Fruit fly (Drosophila melanogaster) whole organism, embryonic: ENCODE data around the gene CG42390.
A peak's percentile ranks its signal among the peaks of the same experiment; 100 is the strongest.

ENCODE experiments used
- Aef1 ChIP-seq: fragments of 200-800 bp; sonication (Bioruptor generic); IDR thresholded peaks from 3 replicates; pipeline ENCODE4 v1.3.6; 2022; ENCODE audit warnings: missing biosample characterization, missing genetic modification characterization
- B-H2 ChIP-seq: fragments of 200-800 bp; sonication (Bioruptor generic); optimal IDR thresholded peaks from 2 replicates; lab custom pipeline; 2018; ENCODE audit warnings: missing biosample characterization, mild to moderate bottlenecking, missing genetic modification characterization
- CG11456 ChIP-seq: fragments of 200-800 bp; sonication (Bioruptor generic); IDR thresholded peaks from 3 replicates; pipeline ENCODE4 v1.3.6; 2022; ENCODE audit warnings: missing biosample characterization, missing genetic modification characterization
- CG11504 ChIP-seq: fragments of 200-800 bp; sonication (Bioruptor generic); optimal IDR thresholded peaks from 3 replicates; lab custom pipeline; 2019; ENCODE audit warnings: missing biosample characterization, mild to moderate bottlenecking, missing genetic modification characterization, moderate library complexity
- CG11695 ChIP-seq: fragments of 200-800 bp; sonication (Bioruptor generic); IDR thresholded peaks from 3 replicates; pipeline ENCODE4 v1.3.6; 2022; ENCODE audit warnings: missing biosample characterization, missing genetic modification characterization
- CG14441 ChIP-seq: fragments of 200-800 bp; sonication (Bioruptor generic); IDR thresholded peaks from 2 replicates; pipeline ENCODE4 v1.3.6; 2022; ENCODE audit warnings: missing biosample characterization, missing genetic modification characterization
- CG15073 ChIP-seq: fragments of 200-800 bp; sonication (Bioruptor generic); optimal IDR thresholded peaks from 2 replicates; lab custom pipeline; 2016; ENCODE audit warnings: missing biosample characterization, missing genetic modification characterization
- CG1603 ChIP-seq: fragments of 200-800 bp; sonication (Bioruptor generic); optimal IDR thresholded peaks from 2 replicates; lab custom pipeline; 2019; ENCODE audit warnings: missing biosample characterization, mild to moderate bottlenecking, missing genetic modification characterization, moderate library complexity
- CG17328 ChIP-seq: fragments of 200-800 bp; sonication (Bioruptor generic); IDR thresholded peaks from 2 replicates; pipeline ENCODE4 v1.3.6; 2022; ENCODE audit warnings: missing biosample characterization, missing genetic modification characterization
- CG18619 ChIP-seq: fragments of 200-800 bp; sonication (Bioruptor generic); optimal IDR thresholded peaks from 3 replicates; lab custom pipeline; 2017; ENCODE audit warnings: missing biosample characterization, mild to moderate bottlenecking, missing genetic modification characterization
- CG30403 ChIP-seq: fragments of 200-800 bp; sonication (Bioruptor generic); optimal IDR thresholded peaks from 3 replicates; lab custom pipeline; 2016; ENCODE audit warnings: missing biosample characterization, missing genetic modification characterization
- CG31224 ChIP-seq: fragments of 200-800 bp; sonication (Bioruptor generic); IDR thresholded peaks from 2 replicates; pipeline ENCODE4 v1.3.6; 2022; ENCODE audit warnings: missing biosample characterization, missing genetic modification characterization
- CG32532 ChIP-seq: fragments of 200-800 bp; sonication (Bioruptor generic); IDR thresholded peaks from 2 replicates; pipeline ENCODE4 v1.3.6; 2022; ENCODE audit warnings: missing biosample characterization, missing genetic modification characterization
- CG32767 ChIP-seq: fragments of 200-800 bp; sonication (Bioruptor generic); IDR thresholded peaks from 2 replicates; pipeline ENCODE4 v1.3.6; 2022; ENCODE audit warnings: missing biosample characterization, missing genetic modification characterization
- CG5245 ChIP-seq: fragments of 200-800 bp; sonication (Bioruptor generic); optimal IDR thresholded peaks from 3 replicates; lab custom pipeline; 2016; ENCODE audit warnings: missing biosample characterization, missing genetic modification characterization
- CG7357 ChIP-seq: fragments of 200-800 bp; sonication (Bioruptor generic); IDR thresholded peaks from 3 replicates; pipeline ENCODE4 v1.3.6; 2022; ENCODE audit warnings: missing biosample characterization, missing genetic modification characterization
- CG7372 ChIP-seq: fragments of 200-800 bp; sonication (Bioruptor generic); IDR thresholded peaks from 2 replicates; pipeline ENCODE4 v1.3.6; 2022; ENCODE audit warnings: missing biosample characterization, missing genetic modification characterization
- CG7839 ChIP-seq: fragments of 200-800 bp; sonication (Bioruptor generic); optimal IDR thresholded peaks from 3 replicates; lab custom pipeline; 2018; ENCODE audit warnings: missing biosample characterization, mild to moderate bottlenecking, missing genetic modification characterization, moderate library complexity
- CG8388 ChIP-seq: fragments of 200-800 bp; sonication (Bioruptor generic); optimal IDR thresholded peaks from 2 replicates; lab custom pipeline; 2019; ENCODE audit warnings: missing biosample characterization, mild to moderate bottlenecking, missing genetic modification characterization, moderate library complexity
- CG8478 ChIP-seq: fragments of >200 bp; optimal IDR thresholded peaks from 2 replicates; lab custom pipeline; 2018
- Camta ChIP-seq: fragments of 200-800 bp; sonication (Bioruptor generic); optimal IDR thresholded peaks from 2 replicates; lab custom pipeline; 2016; ENCODE audit warnings: missing biosample characterization, missing genetic modification characterization
- Deaf1 ChIP-seq: fragments of 200-800 bp; optimal IDR thresholded peaks from 3 replicates; lab custom pipeline; 2019; ENCODE audit warnings: missing biosample characterization, mild to moderate bottlenecking, missing genetic modification characterization, moderate library complexity
- HLH3B ChIP-seq: fragments of 200-800 bp; sonication (Bioruptor generic); IDR thresholded peaks from 2 replicates; pipeline ENCODE4 v1.3.6; 2022; ENCODE audit warnings: missing biosample characterization, missing genetic modification characterization
- HmgZ ChIP-seq: fragments of 200-800 bp; sonication (Bioruptor generic); optimal IDR thresholded peaks from 2 replicates; lab custom pipeline; 2018; ENCODE audit warnings: missing biosample characterization, mild to moderate bottlenecking, missing genetic modification characterization
- Hmx ChIP-seq: fragments of 200-800 bp; sonication (Bioruptor generic); optimal IDR thresholded peaks from 2 replicates; lab custom pipeline; 2016; ENCODE audit warnings: missing biosample characterization, missing genetic modification characterization
- Hr3 ChIP-seq: fragments of 200-800 bp; sonication (Bioruptor generic); optimal IDR thresholded peaks from 3 replicates; lab custom pipeline; 2016; ENCODE audit warnings: missing biosample characterization, missing genetic modification characterization
- Hr51 ChIP-seq, 2 experiments: fragments of 200-800 bp; sonication (Bioruptor generic); optimal IDR thresholded peaks; 2 replicates in 1 of 2; 3 replicates in 1 of 2; lab custom pipeline; 2016 to 2018; ENCODE audit warnings: missing biosample characterization in 2 of 2, missing genetic modification characterization in 2 of 2, mild to moderate bottlenecking in 1 of 2, moderate library complexity in 1 of 2
- Lim3 ChIP-seq: fragments of 200-800 bp; sonication (Bioruptor generic); IDR thresholded peaks from 2 replicates; pipeline ENCODE4 v1.3.6; 2022; ENCODE audit warnings: missing biosample characterization, missing genetic modification characterization
- MBD-R2 ChIP-seq: fragments of 200-800 bp; sonication (Bioruptor generic); IDR thresholded peaks from 2 replicates; pipeline ENCODE4 v1.3.6; 2022; ENCODE audit warnings: missing biosample characterization, missing genetic modification characterization
- NK7.1 ChIP-seq: fragments of 200-800 bp; sonication (Bioruptor generic); optimal IDR thresholded peaks from 3 replicates; lab custom pipeline; 2016; ENCODE audit warnings: missing biosample characterization, missing genetic modification characterization
- Opbp ChIP-seq: fragments of 200-800 bp; sonication (Bioruptor generic); IDR thresholded peaks from 3 replicates; pipeline ENCODE4 v1.3.6; 2022; ENCODE audit warnings: missing biosample characterization, missing genetic modification characterization; ENCODE audit not compliant: partially characterized antibody
- Sox100B ChIP-seq: fragments of 200-800 bp; sonication (Bioruptor generic); optimal IDR thresholded peaks from 3 replicates; lab custom pipeline; 2018; ENCODE audit warnings: missing biosample characterization, mild to moderate bottlenecking, missing genetic modification characterization
- Taf1 ChIP-seq: fragments of 200-800 bp; sonication (Bioruptor generic); IDR thresholded peaks from 2 replicates; pipeline ENCODE4 v1.3.6; 2022; ENCODE audit warnings: missing biosample characterization, missing genetic modification characterization
- Xrp1 ChIP-seq: fragments of 200-800 bp; sonication (Bioruptor generic); IDR thresholded peaks from 2 replicates; pipeline ENCODE4 v1.3.6; 2022; ENCODE audit warnings: missing biosample characterization, missing genetic modification characterization
- al ChIP-seq: fragments of 200-800 bp; sonication (Bioruptor generic); IDR thresholded peaks from 2 replicates; pipeline ENCODE4 v1.3.6; 2022; ENCODE audit warnings: missing biosample characterization, missing genetic modification characterization
- ap ChIP-seq: fragments of 200-800 bp; sonication (Bioruptor generic); IDR thresholded peaks from 2 replicates; pipeline ENCODE4 v1.3.6; 2022; ENCODE audit warnings: missing biosample characterization, missing genetic modification characterization
- caup ChIP-seq: fragments of 200-800 bp; sonication (Bioruptor generic); optimal IDR thresholded peaks from 3 replicates; lab custom pipeline; 2017; ENCODE audit warnings: missing biosample characterization, mild to moderate bottlenecking, missing genetic modification characterization, moderate library complexity; ENCODE audit not compliant: severe bottlenecking
- chm ChIP-seq: fragments of 200-800 bp; sonication (Bioruptor generic); IDR thresholded peaks from 2 replicates; pipeline ENCODE4 v1.3.6; 2022; ENCODE audit warnings: missing biosample characterization, missing genetic modification characterization
- eve ChIP-seq, 2 experiments: fragments of >200 bp; optimal IDR thresholded peaks; 2 replicates each; lab custom pipeline; 2017; ENCODE audit warnings: missing biosample characterization in 2 of 2, missing genetic modification characterization in 2 of 2
- gem ChIP-seq: fragments of 200-800 bp; sonication (Bioruptor generic); optimal IDR thresholded peaks from 2 replicates; lab custom pipeline; 2019; ENCODE audit warnings: missing biosample characterization, mild to moderate bottlenecking, missing genetic modification characterization, moderate library complexity
- ind ChIP-seq: fragments of 200-800 bp; sonication (Bioruptor generic); optimal IDR thresholded peaks from 3 replicates; lab custom pipeline; 2016; ENCODE audit warnings: missing biosample characterization, missing genetic modification characterization
- kay ChIP-seq: fragments of 200-800 bp; sonication (Bioruptor generic); optimal IDR thresholded peaks from 2 replicates; lab custom pipeline; 2016; ENCODE audit warnings: missing biosample characterization, missing genetic modification characterization
- klu ChIP-seq: fragments of 200-800 bp; sonication (Bioruptor generic); IDR thresholded peaks from 2 replicates; pipeline ENCODE4 v1.3.6; 2022; ENCODE audit warnings: missing biosample characterization, missing genetic modification characterization
- nau ChIP-seq: fragments of 200-800 bp; sonication (Bioruptor generic); optimal IDR thresholded peaks from 3 replicates; lab custom pipeline; 2017; ENCODE audit warnings: missing biosample characterization, mild to moderate bottlenecking, missing genetic modification characterization, missing genetic modification reagents
- peb ChIP-seq: fragments of 200-800 bp; sonication (Bioruptor generic); IDR thresholded peaks from 2 replicates; pipeline ENCODE4 v1.3.6; 2022; ENCODE audit warnings: missing biosample characterization, missing genetic modification characterization
- sens ChIP-seq: fragments of 200-800 bp; sonication (Bioruptor generic); peaks from one replicate; lab custom pipeline; 2016; ENCODE audit warnings: missing biosample characterization, missing genetic modification characterization
- seq ChIP-seq: fragments of 200-800 bp; sonication (Bioruptor generic); IDR thresholded peaks from 2 replicates; pipeline ENCODE4 v1.3.6; 2022; ENCODE audit warnings: missing biosample characterization, missing genetic modification characterization
- slou ChIP-seq: fragments of 200-800 bp; sonication (Bioruptor generic); optimal IDR thresholded peaks from 3 replicates; lab custom pipeline; 2016; ENCODE audit warnings: missing biosample characterization, missing genetic modification characterization
- stc ChIP-seq: fragments of 200-800 bp; sonication (Bioruptor generic); IDR thresholded peaks from 2 replicates; pipeline ENCODE4 v1.3.6; 2022; ENCODE audit warnings: missing biosample characterization, missing genetic modification characterization
- tgo ChIP-seq: fragments of 200-800 bp; sonication (Bioruptor generic); IDR thresholded peaks from 3 replicates; pipeline ENCODE4 v1.3.6; 2022; ENCODE audit warnings: missing biosample characterization, missing genetic modification characterization
- tna ChIP-seq: fragments of 200-800 bp; sonication (Bioruptor generic); IDR thresholded peaks from 2 replicates; pipeline ENCODE4 v1.3.6; 2022; ENCODE audit warnings: missing biosample characterization, missing genetic modification characterization; ENCODE audit not compliant: partially characterized antibody
- unpg ChIP-seq: fragments of 200-800 bp; sonication (Bioruptor generic); optimal IDR thresholded peaks from 3 replicates; lab custom pipeline; 2018; ENCODE audit warnings: missing biosample characterization, mild to moderate bottlenecking, missing genetic modification characterization, moderate library complexity

The CG42390 gene

DNA sequence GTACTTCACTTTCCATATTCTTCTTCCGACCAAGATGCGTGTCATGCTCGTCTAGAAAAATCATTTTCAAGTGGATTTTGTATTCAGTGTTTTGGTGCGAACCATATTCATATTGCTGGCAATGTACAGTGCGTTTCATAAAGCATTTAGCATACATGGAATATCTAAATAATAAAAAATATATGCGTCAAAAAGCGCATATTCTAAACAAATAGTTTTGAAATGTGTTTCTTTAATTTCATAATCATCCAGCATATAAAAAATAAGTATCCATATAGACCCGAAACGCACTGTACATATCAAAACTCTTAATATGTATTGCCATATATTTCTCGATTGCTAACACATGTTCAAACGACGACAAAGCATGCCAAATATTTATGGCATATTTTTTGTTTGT is 1.4 kb downstream of the CG42390 start (continued):
- TF ChIP-seq Taf1 (GFP tag; lab: Robert Waterston, UW) (peak; percentile 62), MBD-R2 (GFP tag; lab: Robert Waterston, UW) (peak; percentile 60; the same call in 1 of the 2 replicates), CG11456 (no peak), Lim3 (GFP tag; lab: Robert Waterston, UW) (no peak), unpg (GFP tag; lab: Kevin White, UChicago) (peak; percentile 78), seq (GFP tag; lab: Robert Waterston, UW) (peak; percentile 24; the same call in 1 of the 2 replicates), Hmx (GFP tag; lab: Kevin White, UChicago) (peak; percentile 18), CG31224 (GFP tag; lab: Robert Waterston, UW) (peak; percentile 63; the same call in 1 of the 2 replicates), stc (GFP tag; lab: Robert Waterston, UW) (peak; percentile 45; the same call in 1 of the 2 replicates), HLH3B (peak; percentile 66), CG18619 (peak; percentile 29), CG17328 (peak; percentile 64), tna (GFP tag; lab: Robert Waterston, UW) (no peak), sens (peak; percentile 82), B-H2 (GFP tag; lab: Kevin White, UChicago) (peak; percentile 44), Camta (GFP tag; lab: Kevin White, UChicago) (peak; percentile 18), CG8388 (GFP tag; lab: Kevin White, UChicago) (peak; percentile 47), caup (GFP tag; lab: Kevin White, UChicago) (peak; percentile 77), peb (GFP tag; lab: Robert Waterston, UW) (peak; percentile 64), CG32767 (peak; percentile 38; the same call in 1 of the 2 replicates), gem (tag; lab: Kevin White, UChicago) (peak; percentile 77), kay (GFP tag; lab: Kevin White, UChicago) (peak; percentile 10), Xrp1 (peak; percentile 54), ap (GFP tag; lab: Robert Waterston, UW) (peak; percentile 51; the same call in 1 of the 2 replicates), slou (no peak), Aef1 (GFP tag; lab: Robert Waterston, UW) (peak; percentile 38; the same call in 1 of the 3 replicates), Deaf1 (tag; lab: Kevin White, UChicago) (peak; percentile 31), CG14441 (GFP tag; lab: Robert Waterston, UW) (peak; percentile 66), NK7.1 (GFP tag; lab: Kevin White, UChicago) (peak; percentile 14), CG7357 (GFP tag; lab: Robert Waterston, UW) (0 out of 3 replicates have a peak, but pooled peaks have one; percentile 43), nau (GFP tag; lab: Kevin White, UChicago) (peak; percentile 29), CG8478 (no peak), Sox100B (GFP tag; lab: Kevin White, UChicago) (peak; percentile 37), CG5245 (GFP tag; lab: Kevin White, UChicago) (peak; percentile 16), ind (GFP tag; lab: Kevin White, UChicago) (peak; percentile 80), klu (GFP tag; lab: Robert Waterston, UW) (peak; percentile 37; the same call in 1 of the 2 replicates), CG11695 (GFP tag; lab: Robert Waterston, UW) (peak; percentile 88), CG11504 (tag; lab: Kevin White, UChicago) (peak; percentile 72), eve (GFP tag; optimal IDR thresholded peaks at IDR 0.05; lab: Kevin White, UChicago) (peak in 1 of 2 experiments; percentile 43), chm (GFP tag; lab: Robert Waterston, UW) (peak; percentile 81), CG32532 (peak; percentile 92), CG7372 (peak; percentile 66), CG30403 (peak; percentile 69), CG15073 (GFP tag; lab: Kevin White, UChicago) (no peak), Opbp (GFP tag; lab: Robert Waterston, UW) (no peak), CG1603 (tag; lab: Kevin White, UChicago) (peak; percentile 17), al (peak; percentile 80), Hr3 (peak; percentile 19), Hr51 (GFP tag; optimal IDR thresholded peaks at IDR 0.05; lab: Kevin White, UChicago) (peak in 1 of 2 experiments; percentile 75), HmgZ (peak; percentile 20), tgo (GFP tag; lab: Robert Waterston, UW) (peak; percentile 73; the same call in 2 of the 3 replicates), CG7839 (tag; lab: Kevin White, UChicago) (peak; percentile 83)
